Fruit fly (Drosophila melanogaster) whole organism, embryonic: Measurements from ENCODE around the gene CG11147.

Experiments
- Adf1 ChIP-seq: fragments of 200-800 bp; sonication (Bioruptor generic); IDR thresholded peaks from 2 replicates; pipeline ENCODE4 v1.3.6; 2022; ENCODE audit warnings: missing biosample characterization, missing genetic modification characterization
- Antp ChIP-seq: fragments of 200-800 bp; sonication (Bioruptor generic); optimal IDR thresholded peaks from 3 replicates; lab custom pipeline; 2016; ENCODE audit warnings: missing biosample characterization, missing genetic modification characterization
- B-H2 ChIP-seq: fragments of 200-800 bp; sonication (Bioruptor generic); optimal IDR thresholded peaks from 2 replicates; lab custom pipeline; 2018; ENCODE audit warnings: missing biosample characterization, mild to moderate bottlenecking, missing genetic modification characterization
- C15 ChIP-seq: fragments of 200-800 bp; sonication (Bioruptor generic); IDR thresholded peaks from 3 replicates; pipeline ENCODE4 v1.3.6; 2022; ENCODE audit warnings: missing biosample characterization, missing genetic modification characterization
- CG10366 ChIP-seq: fragments of 200-800 bp; sonication (Bioruptor generic); IDR thresholded peaks from 2 replicates; pipeline ENCODE4 v1.3.6; 2022; ENCODE audit warnings: missing biosample characterization, missing genetic modification characterization
- CG11456 ChIP-seq: fragments of 200-800 bp; sonication (Bioruptor generic); IDR thresholded peaks from 3 replicates; pipeline ENCODE4 v1.3.6; 2022; ENCODE audit warnings: missing biosample characterization, missing genetic modification characterization
- CG12769 ChIP-seq: fragments of 200-800 bp; sonication (Bioruptor generic); optimal IDR thresholded peaks from 2 replicates; lab custom pipeline; 2019; ENCODE audit warnings: missing biosample characterization, mild to moderate bottlenecking, missing genetic modification characterization, moderate library complexity
- CG13894 ChIP-seq: fragments of 200-800 bp; sonication (Bioruptor generic); optimal IDR thresholded peaks from 3 replicates; lab custom pipeline; 2018; ENCODE audit warnings: missing biosample characterization, mild to moderate bottlenecking, missing genetic modification characterization, moderate library complexity
- CG15696 ChIP-seq: fragments of 200-800 bp; sonication (Bioruptor generic); optimal IDR thresholded peaks from 2 replicates; lab custom pipeline; 2019; ENCODE audit warnings: missing biosample characterization, mild to moderate bottlenecking, missing genetic modification characterization, moderate library complexity
- CG1602 ChIP-seq: fragments of 200-800 bp; sonication (Bioruptor generic); optimal IDR thresholded peaks from 3 replicates; lab custom pipeline; 2016; ENCODE audit warnings: missing biosample characterization, missing genetic modification characterization
- CG17328 ChIP-seq: fragments of 200-800 bp; sonication (Bioruptor generic); IDR thresholded peaks from 2 replicates; pipeline ENCODE4 v1.3.6; 2022; ENCODE audit warnings: missing biosample characterization, missing genetic modification characterization
- CG2199 ChIP-seq: fragments of 200-800 bp; sonication (Bioruptor generic); IDR thresholded peaks from 3 replicates; pipeline ENCODE4 v1.3.6; 2022; ENCODE audit warnings: missing biosample characterization, missing genetic modification characterization
- CG32532 ChIP-seq: fragments of 200-800 bp; sonication (Bioruptor generic); IDR thresholded peaks from 2 replicates; pipeline ENCODE4 v1.3.6; 2022; ENCODE audit warnings: missing biosample characterization, missing genetic modification characterization
- CG32767 ChIP-seq: fragments of 200-800 bp; sonication (Bioruptor generic); IDR thresholded peaks from 2 replicates; pipeline ENCODE4 v1.3.6; 2022; ENCODE audit warnings: missing biosample characterization, missing genetic modification characterization
- CG32772 ChIP-seq: fragments of 200-800 bp; sonication (Bioruptor generic); IDR thresholded peaks from 2 replicates; pipeline ENCODE4 v1.3.6; 2022; ENCODE audit warnings: missing biosample characterization, missing genetic modification characterization
- CG3995 ChIP-seq: fragments of 200-800 bp; sonication (Bioruptor generic); optimal IDR thresholded peaks from 3 replicates; lab custom pipeline; 2016; ENCODE audit warnings: missing biosample characterization, missing genetic modification characterization
- CG42726 ChIP-seq: fragments of 200-800 bp; sonication (Bioruptor generic); IDR thresholded peaks from 2 replicates; pipeline ENCODE4 v1.3.6; 2022; ENCODE audit warnings: missing biosample characterization, missing genetic modification characterization; ENCODE audit not compliant: partially characterized antibody
- CG4617 ChIP-seq: fragments of 200-800 bp; sonication (Bioruptor generic); optimal IDR thresholded peaks from 3 replicates; lab custom pipeline; 2016; ENCODE audit warnings: missing biosample characterization, missing genetic modification characterization, borderline replicate concordance
- CG6854 ChIP-seq: fragments of 200-800 bp; sonication (Bioruptor generic); optimal IDR thresholded peaks from 3 replicates; lab custom pipeline; 2017; ENCODE audit warnings: missing biosample characterization, mild to moderate bottlenecking, missing genetic modification characterization
- CG9727 ChIP-seq: fragments of 200-800 bp; sonication (Bioruptor generic); optimal IDR thresholded peaks from 3 replicates; lab custom pipeline; 2017; ENCODE audit warnings: missing biosample characterization, mild to moderate bottlenecking, missing genetic modification characterization
- CG9797 ChIP-seq: fragments of 200-800 bp; sonication (Bioruptor generic); optimal IDR thresholded peaks from 3 replicates; lab custom pipeline; 2018; ENCODE audit warnings: missing biosample characterization, mild to moderate bottlenecking, missing genetic modification characterization
- CTCF ChIP-seq: fragments of 200-800 bp; sonication (Bioruptor generic); optimal IDR thresholded peaks from 2 replicates; lab custom pipeline; 2017; ENCODE audit warnings: missing biosample characterization, mild to moderate bottlenecking, missing genetic modification characterization, moderate library complexity
- E2f2 ChIP-seq: fragments of 200-800 bp; sonication (Bioruptor generic); IDR thresholded peaks from 2 replicates; pipeline ENCODE4 v1.3.6; 2022; ENCODE audit warnings: missing biosample characterization, missing genetic modification characterization
- Ets65A ChIP-seq: fragments of 200-800 bp; sonication (Bioruptor generic); peaks from one replicate; lab custom pipeline; 2016; ENCODE audit warnings: missing biosample characterization, missing genetic modification characterization
- HmgD ChIP-seq: fragments of 200-800 bp; sonication (Bioruptor generic); optimal IDR thresholded peaks from 3 replicates; lab custom pipeline; 2016; ENCODE audit warnings: missing biosample characterization, missing genetic modification characterization
- Kr ChIP-seq: fragments of 200-800 bp; sonication (Bioruptor generic); optimal IDR thresholded peaks from 2 replicates; lab custom pipeline; 2017; ENCODE audit warnings: missing biosample characterization, mild to moderate bottlenecking, missing genetic modification characterization
- MBD-R2 ChIP-seq: fragments of 200-800 bp; sonication (Bioruptor generic); IDR thresholded peaks from 2 replicates; pipeline ENCODE4 v1.3.6; 2022; ENCODE audit warnings: missing biosample characterization, missing genetic modification characterization
- Meics ChIP-seq: fragments of 200-800 bp; sonication (Bioruptor generic); optimal IDR thresholded peaks from 2 replicates; lab custom pipeline; 2017; ENCODE audit warnings: missing biosample characterization, mild to moderate bottlenecking, missing genetic modification characterization
- Oli ChIP-seq: fragments of 200-800 bp; sonication (Bioruptor generic); optimal IDR thresholded peaks from 2 replicates; lab custom pipeline; 2018; ENCODE audit warnings: missing biosample characterization, mild to moderate bottlenecking, missing genetic modification characterization, moderate library complexity
- Opbp ChIP-seq: fragments of 200-800 bp; sonication (Bioruptor generic); IDR thresholded peaks from 3 replicates; pipeline ENCODE4 v1.3.6; 2022; ENCODE audit warnings: missing biosample characterization, missing genetic modification characterization; ENCODE audit not compliant: partially characterized antibody
- Optix ChIP-seq: fragments of 200-800 bp; sonication (Bioruptor generic); IDR thresholded peaks from 3 replicates; pipeline ENCODE4 v1.3.6; 2022; ENCODE audit warnings: missing biosample characterization, missing genetic modification characterization
- Sox102F ChIP-seq: fragments of 200-800 bp; sonication (Bioruptor generic); optimal IDR thresholded peaks from 2 replicates; lab custom pipeline; 2018; ENCODE audit warnings: missing biosample characterization, mild to moderate bottlenecking, missing genetic modification characterization, moderate library complexity
- Xrp1 ChIP-seq: fragments of 200-800 bp; sonication (Bioruptor generic); IDR thresholded peaks from 2 replicates; pipeline ENCODE4 v1.3.6; 2022; ENCODE audit warnings: missing biosample characterization, missing genetic modification characterization
- bbx ChIP-seq: fragments of 200-800 bp; sonication (Bioruptor generic); IDR thresholded peaks from 2 replicates; pipeline ENCODE4 v1.3.6; 2022; ENCODE audit warnings: missing biosample characterization, missing genetic modification characterization; ENCODE audit not compliant: partially characterized antibody
- ci ChIP-seq: fragments of 200-800 bp; sonication (Bioruptor generic); IDR thresholded peaks from 3 replicates; pipeline ENCODE4 v1.3.6; 2022; ENCODE audit warnings: missing biosample characterization, missing genetic modification characterization
- dati ChIP-seq: fragments of 200-800 bp; sonication (Bioruptor generic); IDR thresholded peaks from 2 replicates; pipeline ENCODE4 v1.3.6; 2022; ENCODE audit warnings: missing biosample characterization, missing genetic modification characterization
- dpn ChIP-seq, 2 experiments: fragments of 200-800 bp; sonication (Bioruptor generic); optimal IDR thresholded peaks; 3 replicates each; lab custom pipeline; 2016; ENCODE audit warnings: missing biosample characterization in 2 of 2, missing genetic modification characterization in 2 of 2
- exex ChIP-seq: fragments of 200-800 bp; sonication (Bioruptor generic); optimal IDR thresholded peaks from 4 replicates; lab custom pipeline; 2018; ENCODE audit warnings: missing biosample characterization, mild to moderate bottlenecking, missing genetic modification characterization, moderate library complexity
- gcm ChIP-seq: fragments of 200-800 bp; sonication (Bioruptor generic); optimal IDR thresholded peaks from 2 replicates; lab custom pipeline; 2019; ENCODE audit warnings: missing biosample characterization, mild to moderate bottlenecking, missing genetic modification characterization, moderate library complexity
- jigr1 ChIP-seq: fragments of 200-800 bp; sonication (Bioruptor generic); IDR thresholded peaks from 3 replicates; pipeline ENCODE4 v1.3.6; 2022; ENCODE audit warnings: missing biosample characterization, missing genetic modification characterization
- lilli ChIP-seq: fragments of 200-800 bp; sonication (Bioruptor generic); optimal IDR thresholded peaks from 3 replicates; lab custom pipeline; 2016; ENCODE audit warnings: missing biosample characterization, missing genetic modification characterization
- nau ChIP-seq: fragments of 200-800 bp; sonication (Bioruptor generic); optimal IDR thresholded peaks from 3 replicates; lab custom pipeline; 2017; ENCODE audit warnings: missing biosample characterization, mild to moderate bottlenecking, missing genetic modification characterization, missing genetic modification reagents
- nerfin-2 ChIP-seq: fragments of 200-800 bp; sonication (Bioruptor generic); IDR thresholded peaks from 2 replicates; pipeline ENCODE4 v1.3.6; 2022; ENCODE audit warnings: missing biosample characterization, missing genetic modification characterization; ENCODE audit not compliant: partially characterized antibody
- row ChIP-seq: fragments of 200-800 bp; sonication (Bioruptor generic); IDR thresholded peaks from 3 replicates; pipeline ENCODE4 v1.3.6; 2022; ENCODE audit warnings: missing biosample characterization, missing genetic modification characterization
- scrt ChIP-seq: fragments of 200-800 bp; sonication (Bioruptor generic); optimal IDR thresholded peaks from 2 replicates; lab custom pipeline; 2018; ENCODE audit warnings: missing biosample characterization, mild to moderate bottlenecking, missing genetic modification characterization, moderate library complexity
- sob ChIP-seq: fragments of 200-800 bp; sonication (Bioruptor generic); IDR thresholded peaks from 2 replicates; pipeline ENCODE4 v1.3.6; 2022; ENCODE audit warnings: missing biosample characterization, missing genetic modification characterization
- sr ChIP-seq: fragments of 200-800 bp; sonication (Bioruptor generic); IDR thresholded peaks from 3 replicates; pipeline ENCODE4 v1.3.6; 2022; ENCODE audit warnings: missing biosample characterization, missing genetic modification characterization
- tgo ChIP-seq: fragments of 200-800 bp; sonication (Bioruptor generic); IDR thresholded peaks from 3 replicates; pipeline ENCODE4 v1.3.6; 2022; ENCODE audit warnings: missing biosample characterization, missing genetic modification characterization
- toy ChIP-seq: fragments of 200-800 bp; sonication (Bioruptor generic); IDR thresholded peaks from 2 replicates; pipeline ENCODE4 v1.3.6; 2022; ENCODE audit warnings: missing biosample characterization, missing genetic modification characterization

The CG11147 gene

dm6 chr2L:5778157-5778556, 37.1 kb upstream of the CG11147 start (continued):
- no peak for TF ChIP-seq CG6854 (GFP tag; lab: Kevin White, UChicago)
- no peak for TF ChIP-seq Adf1 (GFP tag; lab: Robert Waterston, UW)
- TF ChIP-seq nau (GFP tag; lab: Kevin White, UChicago), result no peak
- TF ChIP-seq sob (GFP tag; lab: Robert Waterston, UW), result 0 out of 2 replicates have a peak, but pooled peaks have one; percentile 20
- no peak for TF ChIP-seq Oli
- TF ChIP-seq Xrp1 (GFP tag; lab: Robert Waterston, UW), result peak; percentile 41; the same call in 1 of the 2 replicates
- no peak for TF ChIP-seq C15
- peak; percentile 44 for TF ChIP-seq Meics
- no peak for TF ChIP-seq Optix (GFP tag; lab: Robert Waterston, UW)
- TF ChIP-seq CG32532 (GFP tag; lab: Robert Waterston, UW), result 0 out of 2 replicates have a peak, but pooled peaks have one; percentile 32
- no peak for TF ChIP-seq dati (GFP tag; lab: Robert Waterston, UW)
- no peak for TF ChIP-seq CG4617 (GFP tag; lab: Kevin White, UChicago)
- peak; percentile 42 for TF ChIP-seq scrt (GFP tag; lab: Kevin White, UChicago)
- TF ChIP-seq Kr (GFP tag; lab: Kevin White, UChicago), result no peak
- no peak for TF ChIP-seq toy (GFP tag; lab: Robert Waterston, UW)
- TF ChIP-seq CG9727 (GFP tag; lab: Kevin White, UChicago), result peak; percentile 23
- no peak for TF ChIP-seq Ets65A
- TF ChIP-seq bbx (GFP tag; lab: Robert Waterston, UW), result peak; percentile 19; the same call in 1 of the 2 replicates
- no peak for TF ChIP-seq CTCF
- peak; percentile 63; the same call in 2 of the 3 replicates for TF ChIP-seq row (GFP tag; lab: Robert Waterston, UW)
- TF ChIP-seq CG32767 (GFP tag; lab: Robert Waterston, UW), result no peak
- no peak for TF ChIP-seq CG3995 (GFP tag; lab: Kevin White, UChicago)
- no peak for TF ChIP-seq CG9797 (GFP tag; lab: Kevin White, UChicago)

dm6 chr2L:5772262-5772661, 31.2 kb upstream of the CG11147 start:
- TF ChIP-seq CG2199 (GFP tag; lab: Robert Waterston, UW) (0 out of 3 replicates have a peak, but pooled peaks have one; percentile 52), Sox102F (GFP tag; lab: Kevin White, UChicago) (no peak), CTCF (no peak), nerfin-2 (GFP tag; lab: Robert Waterston, UW) (no peak), gcm (GFP tag; lab: Kevin White, UChicago) (peak; percentile 46), B-H2 (GFP tag; lab: Kevin White, UChicago) (no peak), exex (tag; lab: Kevin White, UChicago) (peak; percentile 11), jigr1 (GFP tag; lab: Robert Waterston, UW) (no peak)

- TF ChIP-seq CG17328 (GFP tag; lab: Robert Waterston, UW) (0 out of 2 replicates have a peak, but pooled peaks have one; percentile 9), CG42726 (GFP tag; lab: Robert Waterston, UW) (peak; percentile 92), CG6854 (GFP tag; lab: Kevin White, UChicago) (peak; percentile 70), CG13894 (tag; lab: Kevin White, UChicago) (peak; percentile 24), sr (no peak), E2f2 (peak; percentile 63), CG32772 (GFP tag; lab: Robert Waterston, UW) (0 out of 2 replicates have a peak, but pooled peaks have one; percentile 10), CG1602 (GFP tag; lab: Kevin White, UChicago) (peak; percentile 32), MBD-R2 (GFP tag; lab: Robert Waterston, UW) (peak; percentile 16; the same call in 1 of the 2 replicates), CG12769 (peak; percentile 25), HmgD (GFP tag; lab: Kevin White, UChicago) (peak; percentile 65), tgo (GFP tag; lab: Robert Waterston, UW) (peak; percentile 52), ci (GFP tag; lab: Robert Waterston, UW) (peak; percentile 23; the same call in 1 of the 3 replicates), jigr1 (GFP tag; lab: Robert Waterston, UW) (no peak), lilli (peak; percentile 37), Opbp (GFP tag; lab: Robert Waterston, UW) (peak; percentile 78; the same call in 2 of the 3 replicates), Antp (GFP tag; lab: Kevin White, UChicago) (peak; percentile 46), dpn (GFP tag; optimal IDR thresholded peaks at IDR 0.05; lab: Kevin White, UChicago) (peak; percentile 32 to 53), CG10366 (peak; percentile 10; the same call in 1 of the 2 replicates), CG15696 (tag; lab: Kevin White, UChicago) (peak; percentile 63), CG11456 (GFP tag; lab: Robert Waterston, UW) (peak; percentile 86; the same call in 2 of the 3 replicates)
Measured at dm6 chr2L:5771179-5771578, 30.1 kb upstream of the CG11147 start.
